Fruit fly (Drosophila melanogaster) Kc167 (cell line): Measurements from ENCODE around the gene slow.

Experiments
- Myc ChIP-seq: fragments of >200 bp; optimal IDR thresholded peaks from 2 replicates; lab custom pipeline; 2017; ENCODE audit warnings: missing external identifiers
- Sin3A ChIP-seq: fragments of >200 bp; optimal IDR thresholded peaks from 2 replicates; lab custom pipeline; 2018; ENCODE audit warnings: missing external identifiers
- h ChIP-seq: fragments of >200 bp; optimal IDR thresholded peaks from 3 replicates; lab custom pipeline; 2018; ENCODE audit warnings: missing external identifiers
- insv ChIP-seq: fragments of >200 bp; optimal IDR thresholded peaks from 3 replicates; lab custom pipeline; 2018; ENCODE audit warnings: missing external identifiers
- psq ChIP-seq: fragments of >200 bp; optimal IDR thresholded peaks from 2 replicates; lab custom pipeline; 2017; ENCODE audit warnings: missing external identifiers
- ttk ChIP-seq: sonication (Bioruptor generic); optimal IDR thresholded peaks from 2 replicates; lab custom pipeline; 2017; ENCODE audit warnings: missing external identifiers

slow gene

dm6 chr3L:4377496-4377895, 6.7 kb upstream of the slow start:
- TF ChIP-seq h (lab: Kevin White, UChicago), result no peak
- TF ChIP-seq psq (lab: Kevin White, UChicago), result no peak
- TF ChIP-seq Sin3A (lab: Kevin White, UChicago), result no peak
- TF ChIP-seq ttk (lab: Kevin White, UChicago), result no peak
- no peak for TF ChIP-seq Myc (lab: Kevin White, UChicago)
- no peak for TF ChIP-seq insv (lab: Kevin White, UChicago)

DNA sequence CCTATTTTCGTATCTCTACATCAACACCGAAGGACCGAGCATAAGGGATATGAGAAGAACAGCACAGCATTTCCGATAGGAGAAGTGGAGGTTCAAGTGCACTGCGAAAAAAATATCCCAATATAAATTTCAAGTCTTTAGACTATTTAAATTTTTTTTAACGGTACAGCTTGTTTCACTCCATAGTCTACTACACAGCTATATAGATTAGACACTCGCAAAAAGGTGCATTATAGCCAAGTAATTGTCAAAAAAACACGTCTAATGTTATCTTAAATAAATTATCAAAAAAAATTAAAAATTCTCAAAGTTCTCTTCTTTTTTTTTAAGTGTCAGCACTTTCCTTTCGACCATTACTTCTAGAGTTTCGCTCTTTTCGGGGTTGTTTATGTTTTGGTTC, 5.3 kb upstream of the slow start:
- TF ChIP-seq insv (lab: Kevin White, UChicago) (no peak), psq (lab: Kevin White, UChicago) (no peak), Sin3A (lab: Kevin White, UChicago) (no peak), Myc (lab: Kevin White, UChicago) (no peak), ttk (lab: Kevin White, UChicago) (no peak), h (lab: Kevin White, UChicago) (no peak)

DNA sequence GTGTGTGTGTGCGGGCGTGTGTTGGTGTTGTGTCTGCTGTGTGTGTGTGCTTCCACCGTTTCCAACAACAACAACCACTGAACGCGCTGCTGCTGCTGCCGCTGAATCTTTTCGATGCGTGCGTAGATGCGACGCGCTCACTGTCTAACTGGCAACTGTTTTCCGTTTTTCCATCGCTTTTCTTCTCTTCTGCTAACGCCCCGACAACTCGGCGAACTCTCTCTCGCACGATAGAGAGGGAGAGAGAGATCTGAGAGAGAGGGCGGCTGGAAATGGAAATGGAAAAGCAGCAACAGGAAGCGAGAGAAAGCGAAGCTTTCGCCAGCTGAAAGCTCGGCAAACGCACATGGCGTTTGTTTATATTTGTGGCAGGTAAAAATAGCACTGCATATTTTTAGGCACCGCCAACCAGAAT, 4.0 kb upstream of the slow start, which contains the start of gene DopEcR:
DopEcR (minus strand) TSS at position 157 of the 415 bp plus-strand sequence.
- TF ChIP-seq ttk (lab: Kevin White, UChicago) (no peak), Myc (lab: Kevin White, UChicago) (no peak), Sin3A (lab: Kevin White, UChicago) (no peak), psq (lab: Kevin White, UChicago) (no peak), h (lab: Kevin White, UChicago) (no peak), insv (lab: Kevin White, UChicago) (no peak)

DNA sequence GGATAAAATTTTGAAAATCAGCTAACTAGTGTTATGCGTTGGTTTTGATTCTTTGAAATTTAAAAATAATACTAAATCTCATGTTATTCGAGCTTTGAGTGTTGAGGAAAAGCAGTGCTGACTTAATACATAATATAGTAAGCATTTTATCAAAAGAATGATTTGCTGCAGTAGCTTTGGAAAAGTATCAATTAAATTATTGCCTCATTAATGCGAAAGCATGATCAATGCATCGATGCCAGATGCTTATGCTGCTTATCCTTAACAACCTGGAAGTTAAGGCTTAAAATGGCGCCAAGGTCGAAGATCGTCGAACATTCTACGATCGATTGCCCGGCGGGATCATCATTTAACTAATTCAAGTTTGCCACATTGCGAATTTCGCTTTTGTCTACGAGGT, 2.7 kb upstream of the slow start, which contains the start of gene CG32240:
CG32240 (minus strand) TSS at position 101 of the 400 bp plus-strand sequence.
- TF ChIP-seq Myc (lab: Kevin White, UChicago) (no peak), psq (lab: Kevin White, UChicago) (no peak)

DNA sequence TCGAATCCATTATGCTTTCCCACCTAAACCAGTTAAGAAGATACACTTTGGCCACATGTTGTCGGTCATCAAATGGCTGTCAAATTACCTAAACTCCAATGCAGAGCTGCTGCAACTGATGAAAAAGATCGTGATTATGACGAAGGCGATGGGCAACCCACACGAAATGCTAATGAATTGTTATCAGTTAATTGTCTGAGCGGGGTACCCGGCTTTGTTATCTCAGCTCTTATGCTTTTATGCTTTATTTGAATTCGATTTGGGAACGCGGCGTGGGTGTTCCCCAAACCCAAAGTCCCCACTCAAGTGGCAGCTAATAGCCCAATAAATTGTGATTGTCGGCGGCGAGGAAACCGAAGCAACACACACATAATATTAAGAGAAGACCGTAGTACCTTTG, 1.7 kb upstream of the slow start:
- TF ChIP-seq insv (lab: Kevin White, UChicago) (no peak), ttk (lab: Kevin White, UChicago) (no peak), h (lab: Kevin White, UChicago) (no peak), psq (lab: Kevin White, UChicago) (no peak), Myc (lab: Kevin White, UChicago) (no peak), Sin3A (lab: Kevin White, UChicago) (no peak)

- no peak for TF ChIP-seq insv (lab: Kevin White, UChicago)
- no peak for TF ChIP-seq h (lab: Kevin White, UChicago)
- no peak for TF ChIP-seq Myc (lab: Kevin White, UChicago)
- no peak for TF ChIP-seq ttk (lab: Kevin White, UChicago)
- no peak for TF ChIP-seq psq (lab: Kevin White, UChicago)
- TF ChIP-seq Sin3A (lab: Kevin White, UChicago), result no peak
Observed at dm6 chr3L:4383104-4383503, 1.1 kb upstream of the slow start.

DNA sequence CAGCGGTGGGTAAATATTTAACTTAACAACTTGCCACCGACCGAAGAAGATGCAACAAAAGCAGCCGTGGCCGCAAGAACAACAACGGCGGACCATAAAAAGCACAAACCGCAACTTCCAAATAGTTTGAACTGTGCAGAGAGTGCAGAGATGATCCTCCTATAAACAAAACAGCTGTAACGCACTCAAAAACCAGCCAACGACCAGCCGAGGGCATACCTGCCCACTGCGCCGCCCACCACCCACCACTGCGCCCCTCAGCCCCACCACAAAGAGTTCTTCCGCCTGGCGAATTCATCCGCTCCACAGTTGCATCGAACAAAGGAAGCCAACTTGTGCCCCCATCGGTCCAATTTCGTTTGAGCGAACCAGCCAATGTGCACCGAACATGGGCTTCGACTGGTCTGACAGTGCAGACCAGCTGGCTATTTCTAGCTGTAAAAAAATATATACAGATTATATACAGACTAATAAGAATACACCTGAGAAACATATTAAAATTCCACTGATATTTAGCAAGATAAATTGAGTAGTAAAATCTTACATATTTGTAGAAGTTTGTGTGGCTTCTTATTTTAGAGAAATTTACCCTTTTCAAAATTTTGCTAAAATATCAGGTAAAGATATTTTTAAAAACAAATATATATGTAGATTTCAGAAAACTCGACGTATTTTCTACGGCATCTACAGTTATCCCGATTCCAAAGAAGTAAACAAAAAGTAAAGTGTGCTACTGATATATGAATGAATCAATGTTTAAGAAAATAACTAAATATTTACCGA, 508 bp upstream of the slow start:
- no peak for TF ChIP-seq ttk (lab: Kevin White, UChicago)
- TF ChIP-seq Sin3A (lab: Kevin White, UChicago), result no peak
- no peak for TF ChIP-seq psq (lab: Kevin White, UChicago)
- TF ChIP-seq Myc (lab: Kevin White, UChicago), result no peak
- no peak for TF ChIP-seq insv (lab: Kevin White, UChicago)
- no peak for TF ChIP-seq h (lab: Kevin White, UChicago)

DNA sequence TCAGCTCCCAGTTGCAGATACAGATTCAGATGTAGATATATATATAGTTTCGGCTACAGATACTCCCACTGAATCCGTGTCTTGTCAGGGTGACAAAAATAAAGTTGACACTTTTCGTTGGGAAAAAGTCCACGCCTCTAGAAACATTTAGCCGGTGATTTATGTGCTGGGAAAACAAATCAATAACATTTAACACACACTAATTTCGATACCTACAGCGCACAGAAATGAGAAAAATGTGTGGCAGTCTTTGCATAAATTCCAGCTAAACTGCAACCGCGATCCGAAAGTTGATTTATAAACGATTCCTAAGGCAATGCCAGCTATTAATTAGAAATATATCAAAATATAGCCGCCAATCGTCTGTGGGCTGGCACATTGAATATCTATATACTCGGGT, 4.0 kb downstream of the slow start:
- TF ChIP-seq h (lab: Kevin White, UChicago) (no peak), Myc (lab: Kevin White, UChicago) (no peak), ttk (lab: Kevin White, UChicago) (no peak), Sin3A (lab: Kevin White, UChicago) (no peak), psq (lab: Kevin White, UChicago) (no peak), insv (lab: Kevin White, UChicago) (no peak)

DNA sequence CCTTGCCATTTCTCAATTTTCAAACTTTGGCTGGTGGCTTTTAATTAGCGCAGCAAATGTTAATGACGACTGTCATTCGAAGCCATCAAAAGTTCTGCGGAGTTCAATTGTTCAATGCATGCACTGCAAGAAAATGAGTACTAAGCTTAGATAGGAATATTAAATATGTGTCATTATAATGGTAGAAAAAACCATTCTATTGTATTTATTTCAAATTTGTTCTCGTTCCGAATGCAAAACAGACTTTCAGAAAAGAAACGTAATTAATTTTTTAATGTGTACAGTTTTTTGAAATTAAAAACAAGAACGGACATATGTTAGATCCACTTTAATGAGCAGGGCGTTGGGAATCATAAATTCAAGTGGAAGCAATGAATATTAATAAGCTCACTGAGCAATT, 4.9 kb downstream of the slow start:
- TF ChIP-seq Sin3A (lab: Kevin White, UChicago) (no peak), h (lab: Kevin White, UChicago) (no peak), psq (lab: Kevin White, UChicago) (no peak), ttk (lab: Kevin White, UChicago) (no peak), Myc (lab: Kevin White, UChicago) (no peak), insv (lab: Kevin White, UChicago) (no peak)

DNA sequence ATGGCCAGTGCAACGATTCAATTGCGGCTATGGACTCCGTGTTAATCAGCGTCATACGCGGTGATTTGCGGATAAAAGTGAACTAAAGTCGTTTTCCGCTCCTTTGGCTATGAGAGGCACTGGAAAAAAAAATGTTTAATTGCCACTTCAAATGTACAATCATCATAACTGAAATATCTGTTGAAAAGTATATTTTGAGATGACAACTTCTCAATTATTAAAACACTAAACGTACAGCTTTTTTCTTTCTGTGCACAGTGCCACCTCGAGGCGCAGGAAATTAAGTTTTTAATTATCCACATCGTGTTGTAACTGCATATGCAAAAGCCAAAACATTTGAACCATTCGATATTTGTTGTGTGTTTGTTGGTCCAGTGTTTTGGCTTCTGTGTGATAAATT, 8.6 kb downstream of the slow start:
- TF ChIP-seq insv (lab: Kevin White, UChicago) (no peak), psq (lab: Kevin White, UChicago) (no peak), Sin3A (lab: Kevin White, UChicago) (no peak), ttk (lab: Kevin White, UChicago) (no peak), h (lab: Kevin White, UChicago) (no peak), Myc (lab: Kevin White, UChicago) (no peak)

DNA sequence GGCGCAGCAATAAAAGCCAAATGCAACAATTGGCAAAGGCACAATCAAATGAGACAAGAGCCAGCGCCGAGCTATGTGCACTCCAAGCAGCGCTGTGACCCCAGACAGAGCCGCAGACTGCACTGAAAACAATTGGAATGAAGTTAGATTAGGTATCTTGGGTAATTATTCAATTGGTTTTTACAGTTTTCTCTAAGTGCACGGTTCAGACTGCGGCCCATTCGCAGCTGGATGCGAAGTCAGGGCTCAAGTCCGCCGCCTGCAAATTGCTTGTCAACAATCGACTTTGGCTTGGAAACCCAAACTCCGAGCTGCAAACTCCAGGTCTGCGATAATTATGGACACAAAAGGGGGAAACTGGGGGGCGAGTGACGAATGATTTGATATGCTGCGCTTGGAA, 9.4 kb downstream of the slow start:
- TF ChIP-seq ttk (lab: Kevin White, UChicago), result no peak
- TF ChIP-seq h (lab: Kevin White, UChicago), result no peak
- no peak for TF ChIP-seq insv (lab: Kevin White, UChicago)
- TF ChIP-seq psq (lab: Kevin White, UChicago), result no peak
- TF ChIP-seq Sin3A (lab: Kevin White, UChicago), result no peak
- TF ChIP-seq Myc (lab: Kevin White, UChicago), result no peak
